Worm (Caenorhabditis elegans) whole organism, mixed stage, embryonic: ENCODE measurements around the gene nep-3.
A peak's percentile ranks its signal among the peaks of the same experiment; 100 is the strongest.

Experiments used
- M03D4.4 ChIP-seq: sonication (generic microtip); optimal IDR thresholded peaks from 2 replicates; lab custom pipeline; 2017; ENCODE audit warnings: mild to moderate bottlenecking, missing genetic modification characterization, missing compliant biosample characterization
- bed-3 ChIP-seq: fragments of 200-800 bp; sonication (Bioruptor generic); optimal IDR thresholded peaks from 3 replicates; lab custom pipeline; 2018; ENCODE audit warnings: mild to moderate bottlenecking, missing genetic modification characterization, moderate library complexity, missing compliant biosample characterization
- blmp-1 ChIP-seq: fragments of 150-350 bp; optimal IDR thresholded peaks from 2 replicates; lab custom pipeline; 2014; ENCODE audit warnings: missing biosample characterization, missing genetic modification characterization
- ceh-39 ChIP-seq: fragments of 150-350 bp; optimal IDR thresholded peaks from 2 replicates; lab custom pipeline; 2014; ENCODE audit warnings: missing biosample characterization, missing genetic modification characterization
- ceh-43 ChIP-seq: fragments of 200-800 bp; sonication (Bioruptor generic); optimal IDR thresholded peaks from 2 replicates; lab custom pipeline; 2018; ENCODE audit warnings: mild to moderate bottlenecking, missing genetic modification characterization, moderate library complexity, missing compliant biosample characterization
- ceh-83 ChIP-seq: fragments of 200-800 bp; sonication (Bioruptor generic); optimal IDR thresholded peaks from 2 replicates; lab custom pipeline; 2018; ENCODE audit warnings: mild to moderate bottlenecking, missing genetic modification characterization, missing compliant biosample characterization
- ces-1 ChIP-seq: fragments of 150-350 bp; optimal IDR thresholded peaks from 2 replicates; lab custom pipeline; 2014; ENCODE audit warnings: missing biosample characterization, missing genetic modification reagents, missing genetic modification characterization
- cnd-1 ChIP-seq: fragments of 200-800 bp; sonication (Bioruptor generic); optimal IDR thresholded peaks from 2 replicates; lab custom pipeline; 2018; ENCODE audit warnings: mild to moderate bottlenecking, missing genetic modification characterization, missing compliant biosample characterization
- drap-1 ChIP-seq: fragments of 200-800 bp; sonication (Bioruptor generic); optimal IDR thresholded peaks from 3 replicates; lab custom pipeline; 2018; ENCODE audit warnings: mild to moderate bottlenecking, missing genetic modification characterization, missing compliant biosample characterization
- elt-1 ChIP-seq: sonication (generic microtip); optimal IDR thresholded peaks from 2 replicates; lab custom pipeline; 2017; ENCODE audit warnings: missing genetic modification characterization, mild to moderate bottlenecking, missing compliant biosample characterization, antibody characterized with exemption, moderate library complexity, borderline replicate concordance; ENCODE audit not compliant: insufficient read depth
- elt-3 ChIP-seq: fragments of 150-350 bp; optimal IDR thresholded peaks from 2 replicates; lab custom pipeline; 2014; ENCODE audit warnings: missing biosample characterization, missing genetic modification characterization
- flh-1 ChIP-seq: fragments of 200-800 bp; sonication (Bioruptor generic); optimal IDR thresholded peaks from 2 replicates; lab custom pipeline; 2018; ENCODE audit warnings: mild to moderate bottlenecking, missing genetic modification characterization, moderate library complexity, missing compliant biosample characterization
- ham-2 ChIP-seq: fragments of 200-800 bp; sonication (Bioruptor generic); optimal IDR thresholded peaks from 2 replicates; lab custom pipeline; 2018; ENCODE audit warnings: mild to moderate bottlenecking, missing genetic modification characterization, missing compliant biosample characterization
- hlh-1 ChIP-seq: fragments of 150-350 bp; optimal IDR thresholded peaks from 2 replicates; lab custom pipeline; 2014; ENCODE audit warnings: missing biosample characterization, missing genetic modification reagents, missing genetic modification characterization
- lin-13 ChIP-seq: fragments of 150-350 bp; optimal IDR thresholded peaks from 2 replicates; lab custom pipeline; 2014; ENCODE audit warnings: missing biosample characterization, missing genetic modification characterization
- lin-32 ChIP-seq: fragments of 200-800 bp; sonication (Bioruptor generic); optimal IDR thresholded peaks from 2 replicates; lab custom pipeline; 2018; ENCODE audit warnings: mild to moderate bottlenecking, missing genetic modification characterization, missing compliant biosample characterization
- lsy-2 ChIP-seq: fragments of 150-350 bp; optimal IDR thresholded peaks from 2 replicates; lab custom pipeline; 2014; ENCODE audit warnings: missing biosample characterization, missing genetic modification characterization
- mab-5 ChIP-seq: fragments of 150-350 bp; optimal IDR thresholded peaks from 2 replicates; lab custom pipeline; 2014; ENCODE audit warnings: missing biosample characterization, missing genetic modification characterization
- mep-1 ChIP-seq: fragments of 150-350 bp; optimal IDR thresholded peaks from 2 replicates; lab custom pipeline; 2017; ENCODE audit warnings: missing biosample characterization, missing genetic modification reagents, missing genetic modification characterization, inconsistent platforms
- mls-2 ChIP-seq: sonication (generic microtip); optimal IDR thresholded peaks from 2 replicates; lab custom pipeline; 2016; ENCODE audit warnings: mild to moderate bottlenecking, missing genetic modification characterization, moderate library complexity, missing compliant biosample characterization
- nhr-12 ChIP-seq: fragments of 150-350 bp; optimal IDR thresholded peaks from 2 replicates; lab custom pipeline; 2014; ENCODE audit warnings: missing biosample characterization, missing genetic modification characterization
- nhr-2 ChIP-seq: fragments of 150-350 bp; optimal IDR thresholded peaks from 2 replicates; lab custom pipeline; 2014; ENCODE audit warnings: missing biosample characterization, missing genetic modification characterization
- nhr-237 ChIP-seq: fragments of 150-350 bp; optimal IDR thresholded peaks from 2 replicates; lab custom pipeline; 2014; ENCODE audit warnings: missing biosample characterization, missing genetic modification characterization
- nhr-28 ChIP-seq: fragments of 150-350 bp; optimal IDR thresholded peaks from 2 replicates; lab custom pipeline; 2014; ENCODE audit warnings: missing biosample characterization, missing genetic modification characterization
- nhr-76 ChIP-seq: sonication (generic microtip); optimal IDR thresholded peaks from 2 replicates; lab custom pipeline; 2017; ENCODE audit warnings: missing biosample characterization, missing genetic modification characterization
- pha-4 ChIP-seq: fragments of 150-350 bp; optimal IDR thresholded peaks from 2 replicates; lab custom pipeline; 2018; ENCODE audit warnings: missing biosample characterization, missing genetic modification reagents, missing genetic modification characterization
- sem-2 ChIP-seq: fragments of 200-800 bp; sonication (Bioruptor generic); optimal IDR thresholded peaks from 2 replicates; lab custom pipeline; 2018; ENCODE audit warnings: mild to moderate bottlenecking, missing genetic modification characterization, missing compliant biosample characterization
- snpc-4 ChIP-seq: fragments of 150-350 bp; optimal IDR thresholded peaks from 2 replicates; lab custom pipeline; 2014; ENCODE audit warnings: missing biosample characterization, missing genetic modification characterization
- sptf-1 ChIP-seq: sonication (generic microtip); optimal IDR thresholded peaks from 2 replicates; lab custom pipeline; 2017; ENCODE audit warnings: mild to moderate bottlenecking, missing genetic modification characterization, moderate library complexity, missing compliant biosample characterization
- tbx-8 ChIP-seq: fragments of 200-800 bp; sonication (Bioruptor generic); optimal IDR thresholded peaks from 2 replicates; lab custom pipeline; 2018; ENCODE audit warnings: mild to moderate bottlenecking, missing genetic modification characterization, moderate library complexity, missing compliant biosample characterization
- unc-120 ChIP-seq: sonication (generic microtip); optimal IDR thresholded peaks from 2 replicates; lab custom pipeline; 2017; ENCODE audit warnings: missing genetic modification characterization, missing compliant biosample characterization; ENCODE audit not compliant: poor library complexity, severe bottlenecking
- unc-39 ChIP-seq: fragments of 150-350 bp; optimal IDR thresholded peaks from 2 replicates; lab custom pipeline; 2014; ENCODE audit warnings: missing biosample characterization, missing genetic modification characterization
- unc-62 ChIP-seq: fragments of 150-350 bp; optimal IDR thresholded peaks from 2 replicates; lab custom pipeline; 2014; ENCODE audit warnings: missing biosample characterization, missing genetic modification reagents, missing genetic modification characterization
- zip-8 ChIP-seq: fragments of 150-350 bp; optimal IDR thresholded peaks from 2 replicates; lab custom pipeline; 2014; ENCODE audit warnings: missing biosample characterization, missing genetic modification characterization
- ztf-11 ChIP-seq: fragments of 150-350 bp; optimal IDR thresholded peaks from 2 replicates; lab custom pipeline; 2014; ENCODE audit warnings: missing biosample characterization, missing genetic modification characterization

The nep-3 gene

ce11 chrII:3896920-3897319, 19.9 kb upstream of the nep-3 start:
- TF ChIP-seq zip-8 (tag; lab: Kevin White, UChicago) (no peak), pha-4 (tag; lab: Kevin White, UChicago) (peak; percentile 38), nhr-237 (tag; lab: Kevin White, UChicago) (peak; percentile 69), elt-3 (tag; lab: Kevin White, UChicago) (peak; percentile 34), ham-2 (GFP tag; lab: Kevin White, UChicago) (peak; percentile 22), drap-1 (GFP tag; lab: Kevin White, UChicago) (no peak), sptf-1 (no peak), nhr-76 (tag; lab: Kevin White, UChicago) (no peak), unc-62 (GFP tag; lab: Kevin White, UChicago) (peak; percentile 24), tbx-8 (GFP tag; lab: Kevin White, UChicago) (no peak), nhr-28 (tag; lab: Kevin White, UChicago) (no peak), unc-39 (tag; lab: Kevin White, UChicago) (no peak), bed-3 (no peak), snpc-4 (no peak), ceh-43 (GFP tag; lab: Kevin White, UChicago) (no peak), elt-1 (tag; lab: Kevin White, UChicago) (no peak), ces-1 (GFP tag; lab: Kevin White, UChicago) (peak; percentile 88), lin-13 (tag; lab: Kevin White, UChicago) (no peak), hlh-1 (tag; lab: Kevin White, UChicago) (peak; percentile 72), M03D4.4 (no peak), mab-5 (tag; lab: Kevin White, UChicago) (no peak), mep-1 (tag; lab: Kevin White, UChicago) (no peak), flh-1 (GFP tag; lab: Kevin White, UChicago) (no peak), cnd-1 (tag; lab: Kevin White, UChicago) (no peak), sem-2 (no peak), unc-120 (tag; lab: Kevin White, UChicago) (peak; percentile 54), blmp-1 (no peak), ztf-11 (no peak), lsy-2 (tag; lab: Kevin White, UChicago) (peak; percentile 14), mls-2 (tag; lab: Kevin White, UChicago) (peak; percentile 10), ceh-83 (no peak), lin-32 (GFP tag; lab: Kevin White, UChicago) (no peak), nhr-12 (tag; lab: Kevin White, UChicago) (no peak), ceh-39 (peak; percentile 37), nhr-2 (tag; lab: Kevin White, UChicago) (no peak)

ce11 chrII:3894755-3895154, 17.7 kb upstream of the nep-3 start, which contains the start of gene F53C3.7:
F53C3.7 (plus strand) TSS chrII:3895055.
- TF ChIP-seq mep-1 (tag; lab: Kevin White, UChicago) (no peak), mls-2 (tag; lab: Kevin White, UChicago) (no peak), ztf-11 (no peak), nhr-76 (tag; lab: Kevin White, UChicago) (no peak), M03D4.4 (no peak), zip-8 (tag; lab: Kevin White, UChicago) (no peak), elt-3 (tag; lab: Kevin White, UChicago) (no peak), unc-39 (tag; lab: Kevin White, UChicago) (no peak)
- TF ChIP-seq, all 35 proteins: peak for 0

ce11 chrII:3893911-3894310, 16.9 kb upstream of the nep-3 start:
- no peak for TF ChIP-seq drap-1 (GFP tag; lab: Kevin White, UChicago)
- TF ChIP-seq flh-1 (GFP tag; lab: Kevin White, UChicago), result no peak
- TF ChIP-seq ztf-11, result no peak
- no peak for TF ChIP-seq M03D4.4
- TF ChIP-seq blmp-1, result no peak
- TF ChIP-seq lsy-2 (tag; lab: Kevin White, UChicago), result no peak
- TF ChIP-seq bed-3, result no peak
- TF ChIP-seq ceh-39, result no peak
- TF ChIP-seq snpc-4, result no peak
- TF ChIP-seq ham-2 (GFP tag; lab: Kevin White, UChicago), result no peak
- no peak for TF ChIP-seq sptf-1
- TF ChIP-seq elt-1 (tag; lab: Kevin White, UChicago), result no peak
- TF ChIP-seq lin-32 (GFP tag; lab: Kevin White, UChicago), result no peak
- TF ChIP-seq nhr-237 (tag; lab: Kevin White, UChicago), result no peak
- no peak for TF ChIP-seq ceh-43 (GFP tag; lab: Kevin White, UChicago)
- no peak for TF ChIP-seq hlh-1 (tag; lab: Kevin White, UChicago)
- TF ChIP-seq nhr-76 (tag; lab: Kevin White, UChicago), result no peak
- TF ChIP-seq unc-62 (GFP tag; lab: Kevin White, UChicago), result no peak
- no peak for TF ChIP-seq zip-8 (tag; lab: Kevin White, UChicago)
- TF ChIP-seq sem-2, result no peak
